Fruit fly (Drosophila melanogaster): ENCODE data around the gene CG16762.
A peak's percentile ranks its signal among the peaks of the same experiment; 100 is the strongest.

dm6 chr3L:2487248-2487647 is 11.8 kb upstream of the CG16762 start:
- TF ChIP-seq sisA (GFP tag; IDR thresholded peaks at IDR 0.05), result 0 out of 2 replicates have a peak, but pooled peaks have one; percentile 21
- TF ChIP-seq otp (GFP tag; IDR thresholded peaks at IDR 0.05), result no peak
- TF ChIP-seq az2 (GFP tag; optimal IDR thresholded peaks at IDR 0.05), result no peak
- peak; percentile 2 for TF ChIP-seq Sox102F (GFP tag; optimal IDR thresholded peaks at IDR 0.05)
- TF ChIP-seq gsb (GFP tag; IDR thresholded peaks at IDR 0.05), result no peak
- TF ChIP-seq CG18011 (GFP tag; optimal IDR thresholded peaks at IDR 0.05), result no peak
- TF ChIP-seq pan (optimal IDR thresholded peaks at IDR 0.05), result no peak
- TF ChIP-seq pan (GFP tag; optimal IDR thresholded peaks at IDR 0.05 in 1 of 2, IDR thresholded peaks at IDR 0.05 in 1 of 2), result no peak
- TF ChIP-seq C15 (GFP tag; IDR thresholded peaks at IDR 0.05), result no peak
- no peak for TF ChIP-seq ems (GFP tag; optimal IDR thresholded peaks at IDR 0.05)
- TF ChIP-seq CG14014 (GFP tag; IDR thresholded peaks at IDR 0.05), result no peak
- no peak for TF ChIP-seq Ptx1 (GFP tag; IDR thresholded peaks at IDR 0.05)
- TF ChIP-seq ab (GFP tag; optimal IDR thresholded peaks at IDR 0.05), result no peak
